Fruit fly (Drosophila melanogaster) whole organism, embryonic: Measurements from ENCODE around the gene CAH9.

ENCODE experiments used
- Abd-B ChIP-seq: fragments of 200-800 bp; sonication (Bioruptor generic); optimal IDR thresholded peaks from 2 replicates; lab custom pipeline; 2018; ENCODE audit warnings: missing biosample characterization, mild to moderate bottlenecking, missing genetic modification characterization, moderate library complexity
- Adf1 ChIP-seq: fragments of 200-800 bp; sonication (Bioruptor generic); IDR thresholded peaks from 2 replicates; pipeline ENCODE4 v1.3.6; 2022; ENCODE audit warnings: missing biosample characterization, missing genetic modification characterization
- BEAF-32 ChIP-seq: fragments of 200-800 bp; sonication (Bioruptor generic); optimal IDR thresholded peaks from 3 replicates; lab custom pipeline; 2017; ENCODE audit warnings: missing biosample characterization, missing genetic modification characterization, mild to moderate bottlenecking, moderate library complexity, missing genetic modification reagents
- CG10321 ChIP-seq: fragments of 200-800 bp; sonication (Bioruptor generic); IDR thresholded peaks from 2 replicates; pipeline ENCODE4 v1.3.6; 2022; ENCODE audit warnings: missing biosample characterization, missing genetic modification characterization
- CG12299 ChIP-seq: fragments of 200-800 bp; sonication (Bioruptor generic); optimal IDR thresholded peaks from 2 replicates; lab custom pipeline; 2018; ENCODE audit warnings: missing biosample characterization, mild to moderate bottlenecking, missing genetic modification characterization
- CG13123 ChIP-seq: fragments of 200-800 bp; sonication (Bioruptor generic); optimal IDR thresholded peaks from 2 replicates; lab custom pipeline; 2016; ENCODE audit warnings: missing biosample characterization, missing genetic modification characterization
- CG13624 ChIP-seq: fragments of 200-800 bp; sonication (Bioruptor generic); optimal IDR thresholded peaks from 2 replicates; lab custom pipeline; 2016; ENCODE audit warnings: missing biosample characterization, missing genetic modification characterization
- CG15011 ChIP-seq: fragments of 200-800 bp; sonication (Bioruptor generic); optimal IDR thresholded peaks from 3 replicates; lab custom pipeline; 2018; ENCODE audit warnings: missing biosample characterization, mild to moderate bottlenecking, missing genetic modification characterization
- CG1529 ChIP-seq: fragments of 200-800 bp; sonication (Bioruptor generic); optimal IDR thresholded peaks from 3 replicates; lab custom pipeline; 2018; ENCODE audit warnings: missing biosample characterization, missing genetic modification characterization
- CG15479 ChIP-seq: fragments of 200-800 bp; sonication (Bioruptor generic); optimal IDR thresholded peaks from 3 replicates; lab custom pipeline; 2019; ENCODE audit warnings: missing biosample characterization, mild to moderate bottlenecking, missing genetic modification characterization, moderate library complexity
- CG17361 ChIP-seq: fragments of 200-800 bp; sonication (Bioruptor generic); IDR thresholded peaks from 3 replicates; pipeline ENCODE4 v1.3.6; 2022; ENCODE audit warnings: missing biosample characterization, missing genetic modification characterization
- CG18011 ChIP-seq: fragments of 200-800 bp; sonication (Bioruptor generic); optimal IDR thresholded peaks from 2 replicates; lab custom pipeline; 2017; ENCODE audit warnings: missing biosample characterization, missing genetic modification characterization, mild to moderate bottlenecking, moderate library complexity, missing genotype
- CG3726 ChIP-seq: fragments of 200-800 bp; sonication (Bioruptor generic); IDR thresholded peaks from 3 replicates; pipeline ENCODE4, ENCODE4 v1.3.6; 2022; ENCODE audit warnings: missing biosample characterization, missing genetic modification characterization
- CG7786 ChIP-seq: fragments of 200-800 bp; sonication (Bioruptor generic); optimal IDR thresholded peaks from 2 replicates; lab custom pipeline; 2016; ENCODE audit warnings: missing biosample characterization, missing genetic modification characterization
- CG7928 ChIP-seq: fragments of 200-800 bp; sonication (Bioruptor generic); optimal IDR thresholded peaks from 2 replicates; lab custom pipeline; 2017; ENCODE audit warnings: missing biosample characterization, mild to moderate bottlenecking, missing genetic modification characterization
- CG8359 ChIP-seq: fragments of 200-800 bp; sonication (Bioruptor generic); optimal IDR thresholded peaks from 2 replicates; lab custom pipeline; 2017; ENCODE audit warnings: missing biosample characterization, mild to moderate bottlenecking, missing genetic modification characterization, borderline replicate concordance
- E2f1 ChIP-seq: fragments of 200-800 bp; sonication (Bioruptor generic); IDR thresholded peaks from 2 replicates; pipeline ENCODE4 v1.3.6; 2022; ENCODE audit warnings: missing biosample characterization, missing genetic modification characterization
- Fer1 ChIP-seq: fragments of 200-800 bp; sonication (Bioruptor generic); optimal IDR thresholded peaks from 2 replicates; lab custom pipeline; 2017; ENCODE audit warnings: missing biosample characterization, mild to moderate bottlenecking, missing genetic modification characterization
- H2.0 ChIP-seq: fragments of 200-800 bp; sonication (Bioruptor generic); IDR thresholded peaks from 2 replicates; pipeline ENCODE4 v1.3.6; 2022; ENCODE audit warnings: missing biosample characterization, missing genetic modification characterization
- HLHmδ ChIP-seq: fragments of 200-800 bp; sonication (Bioruptor generic); optimal IDR thresholded peaks from 2 replicates; lab custom pipeline; 2018; ENCODE audit warnings: missing biosample characterization, mild to moderate bottlenecking, missing genetic modification characterization, moderate library complexity
- MTF-1 ChIP-seq: fragments of 200-800 bp; sonication (Bioruptor generic); optimal IDR thresholded peaks from 2 replicates; lab custom pipeline; 2018; ENCODE audit warnings: missing biosample characterization, mild to moderate bottlenecking, missing genetic modification characterization, borderline replicate concordance
- Nf-YA ChIP-seq: fragments of 200-800 bp; sonication (Bioruptor generic); IDR thresholded peaks from 2 replicates; pipeline ENCODE4 v1.3.6; 2022; ENCODE audit warnings: missing biosample characterization, missing genetic modification characterization
- Nf-YB ChIP-seq: fragments of 200-800 bp; sonication (Bioruptor generic); optimal IDR thresholded peaks from 3 replicates; lab custom pipeline; 2019; ENCODE audit warnings: missing biosample characterization, mild to moderate bottlenecking, missing genetic modification characterization, moderate library complexity
- PHDP ChIP-seq: fragments of 200-800 bp; sonication (Bioruptor generic); optimal IDR thresholded peaks from 3 replicates; lab custom pipeline; 2018; ENCODE audit warnings: missing biosample characterization, mild to moderate bottlenecking, missing genetic modification characterization, moderate library complexity
- Sox102F ChIP-seq: fragments of 200-800 bp; sonication (Bioruptor generic); optimal IDR thresholded peaks from 2 replicates; lab custom pipeline; 2018; ENCODE audit warnings: missing biosample characterization, mild to moderate bottlenecking, missing genetic modification characterization, moderate library complexity
- ato ChIP-seq: fragments of 200-800 bp; sonication (Bioruptor generic); IDR thresholded peaks from 2 replicates; pipeline ENCODE4 v1.3.6; 2022; ENCODE audit warnings: missing biosample characterization, missing genetic modification characterization; ENCODE audit not compliant: partially characterized antibody
- crol ChIP-seq: fragments of 200-800 bp; sonication (Bioruptor generic); IDR thresholded peaks from 2 replicates; pipeline ENCODE4 v1.3.6; 2022; ENCODE audit warnings: missing biosample characterization, missing genetic modification characterization
- crp ChIP-seq, 2 experiments: fragments of 200-800 bp; sonication (Bioruptor generic); optimal IDR thresholded peaks; 2 replicates in 1 of 2; 3 replicates in 1 of 2; lab custom pipeline; 2017; ENCODE audit warnings: missing biosample characterization in 2 of 2, missing genetic modification characterization in 2 of 2, mild to moderate bottlenecking in 1 of 2, moderate library complexity in 1 of 2
- dmrt99B ChIP-seq: fragments of 200-800 bp; sonication (Bioruptor generic); optimal IDR thresholded peaks from 2 replicates; lab custom pipeline; 2018; ENCODE audit warnings: missing biosample characterization, mild to moderate bottlenecking, missing genetic modification characterization, moderate library complexity
- dysf ChIP-seq: fragments of 200-800 bp; sonication (Bioruptor generic); IDR thresholded peaks from 3 replicates; pipeline ENCODE4 v1.3.6; 2022; ENCODE audit warnings: missing biosample characterization, missing genetic modification characterization
- eyg ChIP-seq: fragments of 200-800 bp; sonication (Bioruptor generic); optimal IDR thresholded peaks from 3 replicates; lab custom pipeline; 2016; ENCODE audit warnings: missing biosample characterization, missing genetic modification characterization
- fu2 ChIP-seq: fragments of 200-800 bp; sonication (Bioruptor generic); optimal IDR thresholded peaks from 2 replicates; lab custom pipeline; 2016; ENCODE audit warnings: missing biosample characterization, missing genetic modification characterization
- h ChIP-seq: fragments of >200 bp; optimal IDR thresholded peaks from 2 replicates; lab custom pipeline; 2017
- kni ChIP-seq: fragments of 200-800 bp; sonication (Bioruptor generic); optimal IDR thresholded peaks from 3 replicates; lab custom pipeline; 2017; ENCODE audit warnings: mild to moderate bottlenecking, missing biosample characterization, missing genetic modification reagents, missing genetic modification characterization
- lbe ChIP-seq: fragments of 200-800 bp; sonication (Bioruptor generic); optimal IDR thresholded peaks from 2 replicates; lab custom pipeline; 2016; ENCODE audit warnings: missing biosample characterization, mild to moderate bottlenecking, missing genetic modification characterization
- nmo ChIP-seq: fragments of 200-800 bp; sonication (Bioruptor generic); optimal IDR thresholded peaks from 2 replicates; lab custom pipeline; 2018; ENCODE audit warnings: missing biosample characterization, mild to moderate bottlenecking, missing genetic modification characterization, moderate library complexity
- odd ChIP-seq: fragments of 200-800 bp; sonication (Bioruptor generic); optimal IDR thresholded peaks from 2 replicates; lab custom pipeline; 2017; ENCODE audit warnings: missing biosample characterization, mild to moderate bottlenecking, missing genetic modification characterization
- onecut ChIP-seq: fragments of 200-800 bp; sonication (Bioruptor generic); IDR thresholded peaks from 2 replicates; pipeline ENCODE4 v1.3.6; 2022; ENCODE audit warnings: missing biosample characterization, missing genetic modification characterization
- org-1 ChIP-seq: fragments of 200-800 bp; sonication (Bioruptor generic); optimal IDR thresholded peaks from 2 replicates; lab custom pipeline; 2017; ENCODE audit warnings: missing biosample characterization, missing genetic modification characterization
- pum ChIP-seq: fragments of 200-800 bp; sonication (Bioruptor generic); optimal IDR thresholded peaks from 2 replicates; lab custom pipeline; 2016; ENCODE audit warnings: missing biosample characterization, missing genetic modification characterization
- seq ChIP-seq: fragments of 200-800 bp; sonication (Bioruptor generic); IDR thresholded peaks from 2 replicates; pipeline ENCODE4 v1.3.6; 2022; ENCODE audit warnings: missing biosample characterization, missing genetic modification characterization
- shn ChIP-seq: fragments of 200-800 bp; sonication (Bioruptor generic); optimal IDR thresholded peaks from 3 replicates; lab custom pipeline; 2016; ENCODE audit warnings: missing biosample characterization, missing genetic modification characterization
- sr ChIP-seq: fragments of 200-800 bp; sonication (Bioruptor generic); IDR thresholded peaks from 3 replicates; pipeline ENCODE4 v1.3.6; 2022; ENCODE audit warnings: missing biosample characterization, missing genetic modification characterization
- tgo ChIP-seq: fragments of 200-800 bp; sonication (Bioruptor generic); IDR thresholded peaks from 3 replicates; pipeline ENCODE4 v1.3.6; 2022; ENCODE audit warnings: missing biosample characterization, missing genetic modification characterization
- tio ChIP-seq: fragments of 200-800 bp; sonication (Bioruptor generic); optimal IDR thresholded peaks from 2 replicates; lab custom pipeline; 2017; ENCODE audit warnings: missing biosample characterization, missing genetic modification characterization, inconsistent platforms
- tna ChIP-seq: fragments of 200-800 bp; sonication (Bioruptor generic); IDR thresholded peaks from 2 replicates; pipeline ENCODE4 v1.3.6; 2022; ENCODE audit warnings: missing biosample characterization, missing genetic modification characterization; ENCODE audit not compliant: partially characterized antibody
- usp ChIP-seq: fragments of >200 bp; optimal IDR thresholded peaks from 2 replicates; lab custom pipeline; 2017; ENCODE audit warnings: missing biosample characterization, missing genetic modification characterization
- vvl ChIP-seq: fragments of 200-800 bp; sonication (Bioruptor generic); IDR thresholded peaks from 2 replicates; pipeline ENCODE4 v1.3.6; 2022; ENCODE audit warnings: missing biosample characterization, missing genetic modification characterization
- zf30C ChIP-seq: fragments of 200-800 bp; sonication (Bioruptor generic); optimal IDR thresholded peaks from 3 replicates; lab custom pipeline; 2018; ENCODE audit warnings: missing biosample characterization, mild to moderate bottlenecking, missing genetic modification characterization

Gene CAH9

DNA sequence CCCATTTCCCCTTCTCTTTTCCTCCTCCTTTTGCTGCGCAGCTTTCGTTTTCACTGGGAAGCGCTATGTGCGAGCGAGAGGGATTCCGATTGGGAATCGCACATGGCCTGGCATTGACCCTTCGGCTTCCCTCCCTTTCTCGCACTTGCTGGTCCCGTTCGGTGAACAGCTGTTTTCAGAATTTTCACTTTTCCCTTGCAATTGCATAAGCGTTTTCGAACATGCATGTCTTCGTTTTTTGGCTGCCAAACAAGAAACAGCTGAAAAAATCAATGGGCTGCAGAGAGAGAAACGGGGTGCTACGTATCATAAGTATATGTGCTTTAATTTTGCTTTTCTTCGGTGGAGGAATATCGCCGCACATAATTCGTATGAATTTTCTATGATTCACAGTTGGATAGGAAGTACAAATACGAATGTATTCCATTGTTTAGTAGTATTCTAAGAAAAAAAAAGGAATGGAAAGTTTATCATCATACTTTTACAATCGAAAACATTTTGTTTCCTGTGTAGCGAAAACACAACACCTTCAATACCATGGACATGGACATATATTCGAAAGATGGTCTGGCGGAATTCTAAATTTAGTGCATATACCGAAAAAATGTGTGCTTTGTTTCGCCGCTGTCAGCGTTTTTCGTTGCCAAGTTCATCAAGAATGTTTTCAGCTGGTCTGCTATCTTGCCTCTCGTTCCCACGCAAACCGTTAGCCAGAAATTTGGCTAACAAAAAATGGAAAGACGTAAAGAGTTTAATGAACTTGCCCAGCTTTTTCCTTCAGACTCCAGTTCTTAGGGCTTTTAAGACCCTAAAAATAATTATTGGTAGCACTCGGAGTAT lies 46.4 kb upstream of the CAH9 start (continued):
- peak; percentile 57 for TF ChIP-seq nmo
- TF ChIP-seq Sox102F (GFP tag; lab: Kevin White, UChicago): peak; percentile 65
- TF ChIP-seq tio (GFP tag; lab: Kevin White, UChicago): no peak
- peak; percentile 19 for TF ChIP-seq CG18011 (GFP tag; lab: Kevin White, UChicago)
- TF ChIP-seq sr: no peak
- TF ChIP-seq PHDP (tag; lab: Kevin White, UChicago): peak; percentile 70
- no peak for TF ChIP-seq tgo
- no peak for TF ChIP-seq odd (GFP tag; lab: Kevin White, UChicago)
- TF ChIP-seq crol: peak; percentile 23; the same call in 1 of the 2 replicates
- TF ChIP-seq pum (GFP tag; lab: Kevin White, UChicago): peak; percentile 11
- no peak for TF ChIP-seq HLHmδ (GFP tag; lab: Kevin White, UChicago)
- TF ChIP-seq kni: no peak
- no peak for TF ChIP-seq tna (GFP tag; lab: Robert Waterston, UW)
- peak; percentile 67; the same call in 2 of the 3 replicates for TF ChIP-seq dysf (GFP tag; lab: Robert Waterston, UW)
- TF ChIP-seq ato (GFP tag; lab: Robert Waterston, UW): no peak
- no peak for TF ChIP-seq Adf1
- TF ChIP-seq CG7786: peak; percentile 45
- TF ChIP-seq fu2: peak; percentile 37
- TF ChIP-seq dmrt99B: peak; percentile 68
- TF ChIP-seq org-1: peak; percentile 34
- TF ChIP-seq shn (GFP tag; lab: Kevin White, UChicago): peak; percentile 29
- no peak for TF ChIP-seq h (lab: Kevin White, UChicago)
- peak; percentile 56 for TF ChIP-seq zf30C (GFP tag; lab: Kevin White, UChicago)
- no peak for TF ChIP-seq eyg (GFP tag; lab: Kevin White, UChicago)
- TF ChIP-seq BEAF-32: no peak
- TF ChIP-seq CG1529 (GFP tag; lab: Kevin White, UChicago): no peak
- TF ChIP-seq vvl (GFP tag; lab: Robert Waterston, UW): peak; percentile 36; the same call in 1 of the 2 replicates
- peak; percentile 71 for TF ChIP-seq CG17361 (GFP tag; lab: Robert Waterston, UW)
- TF ChIP-seq crp (GFP tag; optimal IDR thresholded peaks at IDR 0.05; lab: Kevin White, UChicago): peak in 1 of 2 experiments; percentile 63
- peak; percentile 23 for TF ChIP-seq Fer1 (GFP tag; lab: Kevin White, UChicago)
- TF ChIP-seq CG15011: no peak
- TF ChIP-seq Abd-B: peak; percentile 11
- TF ChIP-seq Nf-YB (GFP tag; lab: Kevin White, UChicago): peak; percentile 15
- TF ChIP-seq onecut (GFP tag; lab: Robert Waterston, UW): peak; percentile 90
- no peak for TF ChIP-seq CG3726 (GFP tag; lab: Robert Waterston, UW)
- TF ChIP-seq CG7928 (GFP tag; lab: Kevin White, UChicago): no peak
- no peak for TF ChIP-seq seq
- TF ChIP-seq lbe (GFP tag; lab: Kevin White, UChicago): no peak
- TF ChIP-seq Nf-YA: no peak
- TF ChIP-seq usp: no peak
- TF ChIP-seq CG10321: no peak
- no peak for TF ChIP-seq MTF-1 (GFP tag; lab: Kevin White, UChicago)
- peak; percentile 46 for TF ChIP-seq CG13624 (GFP tag; lab: Kevin White, UChicago)
- TF ChIP-seq CG12299 (tag; lab: Kevin White, UChicago): no peak
- no peak for TF ChIP-seq CG13123 (GFP tag; lab: Kevin White, UChicago)
- TF ChIP-seq E2f1: peak; percentile 44; the same call in 1 of the 2 replicates
- TF ChIP-seq CG15479: no peak
- TF ChIP-seq CG8359: no peak
- TF ChIP-seq H2.0 (GFP tag; lab: Robert Waterston, UW): 0 out of 2 replicates have a peak, but pooled peaks have one; percentile 17
